Fruit fly (Drosophila melanogaster): Measurements from ENCODE around the gene CG10435.
A peak's percentile ranks its signal among the peaks of the same experiment; 100 is the strongest.

The CG10435 gene

DNA sequence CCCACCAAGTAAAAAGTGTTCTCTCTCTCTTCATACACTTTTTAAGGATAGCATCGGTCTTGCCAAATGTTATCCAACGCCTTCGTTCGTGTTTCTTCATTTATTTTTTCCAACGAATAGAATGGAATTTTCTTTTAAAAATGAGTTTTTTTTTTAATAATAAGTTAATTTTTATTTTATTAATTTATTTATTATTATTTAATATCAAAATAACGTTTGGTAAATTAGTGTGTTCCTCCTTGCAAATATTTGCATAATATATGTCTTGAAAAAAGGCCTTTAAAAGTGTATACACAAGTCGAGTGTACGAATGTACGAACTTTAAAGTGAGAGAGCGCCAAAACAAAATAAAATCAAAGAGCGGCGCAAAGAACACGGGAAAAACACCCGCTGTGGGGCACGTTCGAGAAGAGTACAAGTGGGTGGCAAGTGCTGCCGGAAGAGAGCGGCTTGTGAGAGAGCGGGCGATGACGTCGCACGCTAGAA is 14.2 kb upstream of the CG10435 start (continued):
- peak; percentile 88 for TF ChIP-seq CG15336 (GFP tag; IDR thresholded peaks at IDR 0.05)
- TF ChIP-seq CG8119 (GFP tag; IDR thresholded peaks at IDR 0.05) = peak; percentile 93
- TF ChIP-seq Sox15 (GFP tag; optimal IDR thresholded peaks at IDR 0.05) = peak; percentile 78
- TF ChIP-seq CG6163 (GFP tag; IDR thresholded peaks at IDR 0.05) = peak; percentile 75
- TF ChIP-seq Eip75B (GFP tag; optimal IDR thresholded peaks at IDR 0.05) = peak; percentile 77
- TF ChIP-seq OdsH (GFP tag; optimal IDR thresholded peaks at IDR 0.05) = peak; percentile 89
- peak; percentile 74 for TF ChIP-seq CG6854 (GFP tag; optimal IDR thresholded peaks at IDR 0.05)
- peak; percentile 52; the same call in 1 of the 2 replicates for TF ChIP-seq CG11294 (GFP tag; IDR thresholded peaks at IDR 0.05)
- peak; percentile 54 for TF ChIP-seq fd85E (GFP tag; optimal IDR thresholded peaks at IDR 0.05)
- TF ChIP-seq CG10631 (GFP tag; optimal IDR thresholded peaks at IDR 0.05) = peak; percentile 92
- peak; percentile 88 for TF ChIP-seq svp (GFP tag)
- TF ChIP-seq CG32006 (GFP tag; optimal IDR thresholded peaks at IDR 0.05) = peak; percentile 97
- TF ChIP-seq CG8632 (GFP tag; optimal IDR thresholded peaks at IDR 0.05) = peak; percentile 94
- no peak for TF ChIP-seq Ets21C (GFP tag; optimal IDR thresholded peaks at IDR 0.05)
- peak; percentile 85 to 94 for TF ChIP-seq ss (GFP tag; optimal IDR thresholded peaks at IDR 0.05)
- peak; percentile 74 for TF ChIP-seq Lpt (GFP tag; optimal IDR thresholded peaks at IDR 0.05)
- TF ChIP-seq eg (GFP tag; IDR thresholded peaks at IDR 0.05) = peak; percentile 53; the same call in 2 of the 3 replicates

- no peak for TF ChIP-seq spab (GFP tag; optimal IDR thresholded peaks at IDR 0.05)
- no peak for TF ChIP-seq Sox15 (GFP tag; optimal IDR thresholded peaks at IDR 0.05)
- no peak for TF ChIP-seq Eip93F (GFP tag; optimal IDR thresholded peaks at IDR 0.05)
- TF ChIP-seq fd85E (GFP tag; optimal IDR thresholded peaks at IDR 0.05) = no peak
- no peak for TF ChIP-seq salr (GFP tag; optimal IDR thresholded peaks at IDR 0.05)
- no peak for TF ChIP-seq pdm3 (GFP tag; optimal IDR thresholded peaks at IDR 0.05)
- TF ChIP-seq net (GFP tag; optimal IDR thresholded peaks at IDR 0.05) = no peak
- TF ChIP-seq svp (GFP tag) = no peak
- TF ChIP-seq Sox14 (GFP tag; optimal IDR thresholded peaks at IDR 0.05) = no peak
- TF ChIP-seq ss (GFP tag; optimal IDR thresholded peaks at IDR 0.05) = no peak
Observed at dm6 chr3R:8026515-8026914, 13.5 kb upstream of the CG10435 start.

DNA sequence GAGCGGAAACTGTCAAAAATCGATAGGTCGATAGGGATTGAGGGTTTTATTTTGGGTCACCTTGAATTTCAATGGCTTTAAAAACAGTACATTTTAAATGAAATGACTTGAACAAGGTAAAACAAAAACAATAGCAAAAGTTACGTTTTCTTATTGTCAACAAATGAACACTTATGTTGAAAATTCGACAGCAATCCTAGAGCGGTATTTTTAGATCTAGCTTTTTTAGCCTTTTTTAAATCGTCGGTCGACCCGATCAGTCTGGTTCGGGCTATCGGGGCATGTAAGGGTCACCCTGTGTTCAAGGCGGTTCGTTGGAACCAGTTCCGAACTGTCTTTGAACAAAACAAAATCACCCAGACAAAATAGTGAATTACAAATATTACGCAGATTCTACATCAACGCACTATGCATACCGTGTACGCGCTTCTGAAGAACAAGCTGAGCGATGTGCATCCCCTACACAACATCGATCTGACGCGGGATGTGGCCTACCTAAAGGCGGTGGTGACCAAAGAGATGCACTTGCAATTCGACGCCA is 3.9 kb downstream of the CG10435 start, which contains the start of the genes CG11052 and CG3223:
Gene CG11052 (minus strand): TSS at position 218 of the 541 bp plus-strand sequence.
Gene CG3223 (plus strand): TSS at position 321 of the 541 bp plus-strand sequence.
- TF ChIP-seq esn (GFP tag; optimal IDR thresholded peaks at IDR 0.05) (peak; percentile 43), Sox14 (GFP tag; optimal IDR thresholded peaks at IDR 0.05) (peak; percentile 46), acj6 (GFP tag; optimal IDR thresholded peaks at IDR 0.05) (no peak), Eip78C (GFP tag) (peak; percentile 46), CG4318 (GFP tag; optimal IDR thresholded peaks at IDR 0.05) (no peak), svp (GFP tag) (peak; percentile 81)

dm6 chr3R:8007595-8008255 is 5.3 kb downstream of the CG10435 start, which contains the start of gene CG2767:
TSS of gene CG2767 (minus strand) at chr3R:8008110.
- TF ChIP-seq CG15336 (GFP tag; IDR thresholded peaks at IDR 0.05) (0 out of 2 replicates have a peak, but pooled peaks have one; percentile 4), esn (GFP tag; optimal IDR thresholded peaks at IDR 0.05) (peak; percentile 40), salr (GFP tag; optimal IDR thresholded peaks at IDR 0.05) (no peak), fd59A (GFP tag; optimal IDR thresholded peaks at IDR 0.05) (no peak), svp (GFP tag) (peak; percentile 76), Eip78C (GFP tag) (peak; percentile 74)

DNA sequence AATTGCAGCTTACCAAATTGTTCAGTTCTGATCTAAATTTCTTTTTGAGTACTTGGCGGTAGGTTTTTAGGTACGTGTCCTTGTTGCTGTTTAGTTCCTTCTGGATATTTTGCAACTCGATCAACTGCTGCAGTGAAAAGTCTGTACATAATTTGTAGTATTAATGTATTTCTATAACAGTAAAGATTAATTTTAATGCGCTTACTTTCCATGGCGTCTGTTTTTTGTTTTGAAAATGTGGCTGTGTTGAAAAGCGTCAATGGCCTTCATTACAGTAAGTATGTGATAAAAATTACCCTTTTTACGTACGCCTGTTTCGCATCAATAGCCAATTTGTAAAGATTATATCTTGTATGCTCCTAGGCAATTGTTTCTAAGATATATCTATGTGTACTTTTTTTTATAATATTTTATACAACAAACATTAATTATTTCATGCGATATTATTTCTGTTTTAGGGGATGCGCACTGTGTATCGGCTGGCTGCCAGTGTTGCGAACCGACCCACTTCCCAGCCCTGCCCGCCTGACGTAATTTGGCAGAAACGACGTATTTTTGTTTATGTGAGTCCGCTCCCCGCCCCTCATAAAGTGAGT is 11.8 kb downstream of the CG10435 start, which contains the start of the genes Kmn2 and CG2698:
Gene Kmn2 (minus strand): TSS at position 236 of the 596 bp plus-strand sequence.
Gene CG2698 (plus strand): TSS at position 489 of the 596 bp plus-strand sequence.
- TF ChIP-seq CG9139 (GFP tag; optimal IDR thresholded peaks at IDR 0.05) (peak; percentile 89), fd59A (GFP tag; optimal IDR thresholded peaks at IDR 0.05) (peak; percentile 90), eg (GFP tag; IDR thresholded peaks at IDR 0.05) (peak; percentile 97), ss (GFP tag; optimal IDR thresholded peaks at IDR 0.05) (peak; percentile 90 to 93), CG6854 (GFP tag; optimal IDR thresholded peaks at IDR 0.05) (peak; percentile 93), Hr38 (GFP tag; optimal IDR thresholded peaks at IDR 0.05) (no peak), CG8119 (GFP tag; IDR thresholded peaks at IDR 0.05) (peak; percentile 97), CG8632 (GFP tag; optimal IDR thresholded peaks at IDR 0.05) (peak; percentile 97), esn (GFP tag; optimal IDR thresholded peaks at IDR 0.05) (peak; percentile 97), CG6163 (GFP tag; IDR thresholded peaks at IDR 0.05) (peak; percentile 98), fkh (GFP tag; optimal IDR thresholded peaks at IDR 0.05) (no peak), Eip93F (GFP tag; optimal IDR thresholded peaks at IDR 0.05) (peak; percentile 86), Ets21C (GFP tag; optimal IDR thresholded peaks at IDR 0.05) (peak; percentile 91), CG6808 (GFP tag; optimal IDR thresholded peaks at IDR 0.05) (peak; percentile 92), Blimp-1 (GFP tag; optimal IDR thresholded peaks at IDR 0.05) (peak; percentile 90), lz (GFP tag; optimal IDR thresholded peaks at IDR 0.05) (peak; percentile 96), CG11762 (GFP tag; optimal IDR thresholded peaks at IDR 0.05; ENCODE audit: insufficient read depth) (peak; percentile 94), CG4318 (GFP tag; optimal IDR thresholded peaks at IDR 0.05) (peak; percentile 91), net (GFP tag; optimal IDR thresholded peaks at IDR 0.05) (peak; percentile 94), CG3919 (GFP tag; optimal IDR thresholded peaks at IDR 0.05) (peak; percentile 98), CG10631 (GFP tag; optimal IDR thresholded peaks at IDR 0.05) (peak; percentile 97), CG32006 (GFP tag; optimal IDR thresholded peaks at IDR 0.05) (peak; percentile 95), dsx (GFP tag; optimal IDR thresholded peaks at IDR 0.05; ENCODE audit: poor library complexity, severe bottlenecking) (peak; percentile 88)

Measured in whole organism, prepupa.